Worm (Caenorhabditis elegans): ENCODE data around the gene tag-297.

The tag-297 gene

DNA sequence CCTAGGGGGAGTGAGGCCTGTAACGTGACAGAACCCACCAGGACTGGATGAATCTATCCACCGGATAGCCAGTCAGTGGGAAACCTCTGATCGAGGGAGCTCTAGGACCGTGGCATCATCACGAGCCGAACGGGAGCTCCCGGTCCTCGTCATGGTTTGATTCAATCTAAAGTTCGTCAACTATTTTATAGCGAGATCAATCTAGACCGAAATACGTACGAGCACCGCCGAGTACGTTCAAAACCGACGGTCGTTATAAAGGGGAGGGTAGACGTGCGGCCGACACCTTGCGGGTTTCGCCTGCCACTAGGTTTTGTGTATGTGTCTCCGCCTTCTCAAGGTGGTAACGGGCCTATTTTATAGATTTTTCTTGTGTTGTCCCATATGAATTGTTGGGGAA is 14.0 kb downstream of the tag-297 start:
- TF ChIP-seq lin-13 (GFP tag; optimal IDR thresholded peaks at IDR 0.05) = peak; percentile 10
- peak in 1 of 2 experiments; percentile 2 for TF ChIP-seq lsy-2 (tag; optimal IDR thresholded peaks at IDR 0.05)
- peak; percentile 82 for TF ChIP-seq snpc-4 (tag; optimal IDR thresholded peaks at IDR 0.05)

DNA sequence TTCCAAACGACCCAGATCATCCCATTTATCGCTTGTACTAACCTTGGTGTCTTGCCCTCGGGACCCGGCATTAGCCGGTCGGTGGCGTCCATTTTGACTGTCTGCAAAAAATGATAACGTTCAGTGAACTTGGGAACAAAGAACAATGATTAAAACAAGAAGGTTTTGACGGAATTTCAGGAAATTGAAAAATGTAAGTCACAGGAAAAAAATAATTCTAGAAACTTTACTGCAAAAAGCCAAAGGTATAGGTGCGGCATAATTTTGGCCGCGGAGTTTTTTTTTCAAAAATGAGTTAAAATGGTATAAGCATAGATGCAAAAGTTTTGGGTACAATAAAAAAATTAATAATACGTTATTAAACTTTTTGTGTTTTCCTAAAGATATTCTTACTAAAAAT is 16.6 kb downstream of the tag-297 start, which contains the start of gene atgp-2:
atgp-2 (minus strand) TSS at position 101 of the 400 bp plus-strand sequence.
- no peak for TF ChIP-seq ceh-16 (tag; optimal IDR thresholded peaks at IDR 0.05)
- no peak for TF ChIP-seq zag-1 (tag; optimal IDR thresholded peaks at IDR 0.05)
- no peak for TF ChIP-seq crh-2 (tag; optimal IDR thresholded peaks at IDR 0.05)
- peak; percentile 45 for TF ChIP-seq sma-9 (GFP tag; optimal IDR thresholded peaks at IDR 0.05)
- TF ChIP-seq sma-9 (tag; optimal IDR thresholded peaks at IDR 0.05) = no peak
- TF ChIP-seq fos-1 (tag; optimal IDR thresholded peaks at IDR 0.05) = no peak
- no peak for TF ChIP-seq Y55F3AM.14 (GFP tag; optimal IDR thresholded peaks at IDR 0.05)
- TF ChIP-seq blmp-1 (tag; optimal IDR thresholded peaks at IDR 0.05; ENCODE audit: insufficient read depth) = no peak

DNA sequence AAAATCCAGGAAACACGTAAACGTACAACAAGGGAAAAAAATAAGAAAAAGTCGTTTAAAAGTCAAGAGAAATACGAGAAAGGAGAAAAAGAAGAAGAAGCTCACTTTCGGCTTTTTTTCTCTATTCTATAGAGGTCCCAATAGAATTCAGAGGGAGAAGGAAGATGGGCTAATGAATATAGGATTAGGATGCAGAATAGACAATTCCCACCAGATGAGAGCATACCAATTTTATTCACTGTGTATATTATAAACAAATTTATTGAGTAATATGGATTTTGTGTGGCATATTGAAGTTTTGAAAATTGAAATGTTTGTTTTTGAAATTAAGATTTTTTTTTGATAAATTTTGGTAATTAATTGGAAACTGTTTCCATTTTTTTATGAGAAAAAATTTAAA is 17.0 kb downstream of the tag-297 start:
- TF ChIP-seq unc-55 (GFP tag; optimal IDR thresholded peaks at IDR 0.05) (peak; percentile 29), ztf-11 (tag; optimal IDR thresholded peaks at IDR 0.05) (no peak), ceh-16 (tag; optimal IDR thresholded peaks at IDR 0.05) (no peak), lin-13 (GFP tag; optimal IDR thresholded peaks at IDR 0.05) (no peak)

DNA sequence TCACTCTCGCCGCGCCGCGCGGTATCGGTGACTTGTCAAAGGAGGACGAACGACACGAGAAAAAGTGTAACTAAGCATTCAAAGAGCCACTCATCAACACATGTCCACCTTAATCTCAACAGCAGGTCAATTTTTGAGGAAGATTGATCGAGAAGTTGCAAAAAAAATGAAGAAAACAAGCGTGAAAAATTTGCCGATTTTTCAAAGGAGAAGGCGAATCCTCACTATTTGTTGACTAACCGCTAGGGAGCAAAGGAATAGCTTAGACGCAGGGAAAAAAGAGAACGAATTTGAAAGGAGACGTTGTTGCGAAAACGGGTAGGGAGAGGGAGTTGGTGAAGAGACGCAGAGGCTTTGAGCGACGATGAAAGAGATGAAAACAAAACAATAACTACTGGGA is 17.9 kb downstream of the tag-297 start:
- TF ChIP-seq ztf-11 (tag; optimal IDR thresholded peaks at IDR 0.05) = no peak
- TF ChIP-seq alr-1 (tag; optimal IDR thresholded peaks at IDR 0.05) = no peak
- TF ChIP-seq nhr-6 (tag; optimal IDR thresholded peaks at IDR 0.05) = no peak
- peak; percentile 54 for TF ChIP-seq snpc-4 (tag; optimal IDR thresholded peaks at IDR 0.05)
- TF ChIP-seq sem-4 (tag; optimal IDR thresholded peaks at IDR 0.05) = no peak
- no peak for TF ChIP-seq dmd-4 (tag; optimal IDR thresholded peaks at IDR 0.05)
- peak; percentile 63 for TF ChIP-seq unc-55 (GFP tag; optimal IDR thresholded peaks at IDR 0.05)
- TF ChIP-seq nhr-25 (tag; optimal IDR thresholded peaks at IDR 0.05) = peak; percentile 18
- TF ChIP-seq lsy-2 (tag; optimal IDR thresholded peaks at IDR 0.05) = peak in 1 of 2 experiments; percentile 59
- TF ChIP-seq egl-27 (tag; optimal IDR thresholded peaks at IDR 0.05) = no peak
- peak; percentile 52 for TF ChIP-seq C34F6.9 (tag; optimal IDR thresholded peaks at IDR 0.05)
- TF ChIP-seq lin-39 (tag; optimal IDR thresholded peaks at IDR 0.05) = peak; percentile 83
- peak; percentile 13 for TF ChIP-seq sma-9 (GFP tag; optimal IDR thresholded peaks at IDR 0.05)
- no peak for TF ChIP-seq sma-9 (tag; optimal IDR thresholded peaks at IDR 0.05)
- TF ChIP-seq fos-1 (tag; optimal IDR thresholded peaks at IDR 0.05) = peak; percentile 26
- peak; percentile 73 for TF ChIP-seq F13H6.1 (tag; optimal IDR thresholded peaks at IDR 0.05)
- TF ChIP-seq R02D3.7 (tag; optimal IDR thresholded peaks at IDR 0.05) = no peak
- no peak for TF ChIP-seq nhr-23 (tag; optimal IDR thresholded peaks at IDR 0.05)
- peak; percentile 14 for TF ChIP-seq unc-62 (GFP tag; optimal IDR thresholded peaks at IDR 0.05)
- no peak for TF ChIP-seq Y55F3AM.14 (GFP tag; optimal IDR thresholded peaks at IDR 0.05)
- no peak for TF ChIP-seq nhr-12 (tag; optimal IDR thresholded peaks at IDR 0.05)
- TF ChIP-seq ceh-82 (tag; optimal IDR thresholded peaks at IDR 0.05) = no peak
- TF ChIP-seq nhr-237 (tag; optimal IDR thresholded peaks at IDR 0.05) = no peak
- no peak for TF ChIP-seq lin-13 (GFP tag; optimal IDR thresholded peaks at IDR 0.05)
- peak in 1 of 2 experiments; percentile 45 for TF ChIP-seq mdl-1 (tag; optimal IDR thresholded peaks at IDR 0.05)
- peak; percentile 33 for TF ChIP-seq blmp-1 (tag; optimal IDR thresholded peaks at IDR 0.05; ENCODE audit: insufficient read depth)
- TF ChIP-seq mab-5 (tag; optimal IDR thresholded peaks at IDR 0.05) = peak; percentile 70
- no peak for TF ChIP-seq mbf-1 (tag; optimal IDR thresholded peaks at IDR 0.05)
- TF ChIP-seq crh-2 (tag; optimal IDR thresholded peaks at IDR 0.05) = peak; percentile 12
- TF ChIP-seq nhr-11 (tag; optimal IDR thresholded peaks at IDR 0.05) = no peak
- TF ChIP-seq nhr-129 (tag; optimal IDR thresholded peaks at IDR 0.05) = peak; percentile 79
- no peak for TF ChIP-seq nhr-10 (tag; optimal IDR thresholded peaks at IDR 0.05)

DNA sequence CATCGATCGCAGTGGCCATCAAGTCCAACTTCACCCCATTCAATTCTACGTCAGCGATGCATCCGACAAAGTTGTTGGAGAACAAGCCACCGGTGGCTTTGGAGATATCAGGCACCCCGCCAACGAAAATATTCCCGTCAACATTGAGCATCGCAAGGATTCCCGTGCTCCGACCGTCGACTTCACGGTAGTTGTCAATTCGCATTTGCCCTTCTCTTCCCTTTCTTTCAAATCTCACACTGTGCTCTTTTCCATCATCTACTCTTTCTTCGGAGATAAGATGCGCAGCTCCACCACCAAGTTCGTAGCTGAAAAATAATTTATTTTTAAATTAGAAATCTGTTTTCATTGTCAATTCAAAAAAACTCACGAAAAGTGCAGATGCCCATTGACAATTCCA is 20.1 kb downstream of the tag-297 start:
- no peak for TF ChIP-seq ceh-16 (tag; optimal IDR thresholded peaks at IDR 0.05)
- TF ChIP-seq peb-1 (tag; optimal IDR thresholded peaks at IDR 0.05) = no peak
- no peak for TF ChIP-seq nhr-11 (tag; optimal IDR thresholded peaks at IDR 0.05)
- TF ChIP-seq blmp-1 (tag; optimal IDR thresholded peaks at IDR 0.05; ENCODE audit: insufficient read depth) = no peak
- TF ChIP-seq crh-2 (tag; optimal IDR thresholded peaks at IDR 0.05) = no peak
- TF ChIP-seq nhr-129 (tag; optimal IDR thresholded peaks at IDR 0.05) = no peak
- TF ChIP-seq C34F6.9 (tag; optimal IDR thresholded peaks at IDR 0.05) = no peak
- no peak for TF ChIP-seq ZK546.5 (tag; optimal IDR thresholded peaks at IDR 0.05)
- no peak for TF ChIP-seq Y55F3AM.14 (GFP tag; optimal IDR thresholded peaks at IDR 0.05)
- TF ChIP-seq sem-4 (tag; optimal IDR thresholded peaks at IDR 0.05) = no peak

Data from whole organism, L2 larva.